Worm (Caenorhabditis elegans): ENCODE measurements around the gene C18A3.7.

ce11 chrII:5688959-5689358 lies 41.3 kb downstream of the C18A3.7 start, which contains the start of gene C25H3.11:
- no peak for TF ChIP-seq che-1 (tag; optimal IDR thresholded peaks at IDR 0.05)
- TF ChIP-seq elt-2 (tag; optimal IDR thresholded peaks at IDR 0.05): no peak
- peak; percentile 35 for TF ChIP-seq ceh-2 (tag; optimal IDR thresholded peaks at IDR 0.05)
